Worm (Caenorhabditis elegans) whole organism, young adult: ENCODE measurements around the gene Y82E9BR.14.

ENCODE experiments used
- B0261.1 ChIP-seq: sonication (generic microtip); optimal IDR thresholded peaks from 2 replicates; lab custom pipeline; 2016; ENCODE audit warnings: mild to moderate bottlenecking, missing genetic modification characterization, moderate library complexity, missing compliant biosample characterization
- B0336.3 ChIP-seq: fragments of 200-800 bp; sonication (Bioruptor generic); IDR thresholded peaks from 2 replicates; pipeline ENCODE4 v1.3.6; 2022; ENCODE audit warnings: missing genetic modification characterization, missing compliant biosample characterization
- C06A6.2 ChIP-seq: fragments of 200-800 bp; sonication (Bioruptor generic); conservative IDR thresholded peaks from 2 replicates; pipeline ENCODE4 v1.3.6; 2022; ENCODE audit warnings: missing genetic modification characterization, missing compliant biosample characterization
- F39B2.1 ChIP-seq: fragments of 200-800 bp; sonication (Bioruptor generic); IDR thresholded peaks from 2 replicates; pipeline ENCODE4 v1.3.6; 2022; ENCODE audit warnings: missing genetic modification reagents, missing genetic modification characterization, missing compliant biosample characterization
- F52B5.7 ChIP-seq: sonication (generic microtip); optimal IDR thresholded peaks from 2 replicates; lab custom pipeline; 2016; ENCODE audit warnings: mild to moderate bottlenecking, missing genetic modification characterization, missing compliant biosample characterization
- Y79H2A.3 ChIP-seq: fragments of 200-800 bp; sonication (Bioruptor generic); conservative IDR thresholded peaks from 2 replicates; pipeline ENCODE4 v1.3.6; 2022; ENCODE audit warnings: missing genetic modification reagents, missing genetic modification characterization, missing compliant biosample characterization
- aptf-3 ChIP-seq: fragments of 200-800 bp; sonication (Bioruptor generic); IDR thresholded peaks from 2 replicates; pipeline ENCODE4 v1.3.6; 2022; ENCODE audit warnings: missing genetic modification characterization, missing compliant biosample characterization
- attf-3 ChIP-seq: fragments of 200-800 bp; sonication (Bioruptor generic); conservative IDR thresholded peaks from 2 replicates; pipeline ENCODE4 v1.3.6; 2022; ENCODE audit warnings: missing genetic modification reagents, missing genetic modification characterization, missing compliant biosample characterization
- attf-5 ChIP-seq: fragments of 200-800 bp; sonication (Bioruptor generic); optimal IDR thresholded peaks from 2 replicates; lab custom pipeline; 2018; ENCODE audit warnings: mild to moderate bottlenecking, missing genetic modification characterization, missing compliant biosample characterization
- bed-2 ChIP-seq: fragments of 200-800 bp; sonication (Bioruptor generic); IDR thresholded peaks from 2 replicates; pipeline ENCODE4 v1.3.6; 2022; ENCODE audit warnings: missing genetic modification reagents, missing genetic modification characterization, missing compliant biosample characterization
- dox-1 ChIP-seq: fragments of 200-800 bp; sonication (Bioruptor generic); IDR thresholded peaks from 2 replicates; pipeline ENCODE4 v1.3.6; 2022; ENCODE audit warnings: missing genetic modification reagents, missing genetic modification characterization, missing compliant biosample characterization
- dpff-1 ChIP-seq: sonication (generic microtip); optimal IDR thresholded peaks from 2 replicates; lab custom pipeline; 2017; ENCODE audit warnings: mild to moderate bottlenecking, missing genetic modification characterization, missing compliant biosample characterization
- dpl-1 ChIP-seq: fragments of 150-350 bp; optimal IDR thresholded peaks from 2 replicates; lab custom pipeline; 2014; ENCODE audit warnings: missing biosample characterization, missing genetic modification reagents, missing genetic modification characterization
- egrh-3 ChIP-seq: fragments of 200-800 bp; sonication (Bioruptor generic); IDR thresholded peaks from 2 replicates; pipeline ENCODE4 v1.3.6; 2022; ENCODE audit warnings: missing genetic modification reagents, missing genetic modification characterization, missing compliant biosample characterization
- ets-4 ChIP-seq: fragments of 200-800 bp; sonication (Bioruptor generic); optimal IDR thresholded peaks from 2 replicates; lab custom pipeline; 2018; ENCODE audit warnings: mild to moderate bottlenecking, missing genetic modification characterization, missing compliant biosample characterization
- hlh-12 ChIP-seq: sonication (generic microtip); optimal IDR thresholded peaks from 2 replicates; lab custom pipeline; 2016; ENCODE audit warnings: missing genetic modification characterization, missing compliant biosample characterization
- hmg-1.2 ChIP-seq: fragments of 200-800 bp; sonication (Bioruptor generic); IDR thresholded peaks from 2 replicates; pipeline ENCODE4 v1.3.6; 2022; ENCODE audit warnings: missing genetic modification reagents, missing genetic modification characterization, missing compliant biosample characterization
- hmg-20 ChIP-seq: fragments of 200-800 bp; sonication (Bioruptor generic); IDR thresholded peaks from 2 replicates; pipeline ENCODE4 v1.3.6; 2022; ENCODE audit warnings: missing genetic modification reagents, missing genetic modification characterization, missing compliant biosample characterization
- hrde-1 ChIP-seq: sonication (generic microtip); optimal IDR thresholded peaks from 2 replicates; lab custom pipeline; 2016; ENCODE audit warnings: missing genetic modification characterization, mild to moderate bottlenecking, missing compliant biosample characterization, moderate library complexity, missing genotype, missing genetic modification reagents, borderline replicate concordance
- hsf-1 ChIP-seq: fragments of 200-800 bp; sonication (Bioruptor generic); IDR thresholded peaks from 2 replicates; pipeline ENCODE4 v1.3.6; 2022; ENCODE audit warnings: missing genetic modification reagents, missing genetic modification characterization, missing compliant biosample characterization
- let-607 ChIP-seq, 2 experiments: fragments of 200-800 bp in 1 of 2; sonication (Bioruptor generic) in 1 of 2; sonication (generic microtip) in 1 of 2; optimal IDR thresholded peaks; 2 replicates each; lab custom pipeline; 2016 to 2018; ENCODE audit warnings: mild to moderate bottlenecking in 2 of 2, missing compliant biosample characterization in 2 of 2, missing genetic modification characterization in 2 of 2, moderate library complexity in 2 of 2, missing genotype in 1 of 2
- lin-54 ChIP-seq: fragments of 200-800 bp; sonication (Bioruptor generic); optimal IDR thresholded peaks from 2 replicates; lab custom pipeline; 2018; ENCODE audit warnings: mild to moderate bottlenecking, missing genetic modification characterization, missing compliant biosample characterization
- lsl-1 ChIP-seq: fragments of 200-800 bp; sonication (Bioruptor generic); optimal IDR thresholded peaks from 2 replicates; lab custom pipeline; 2018; ENCODE audit warnings: mild to moderate bottlenecking, missing genetic modification characterization, moderate library complexity, missing compliant biosample characterization
- madf-10 ChIP-seq: sonication (generic microtip); optimal IDR thresholded peaks from 2 replicates; lab custom pipeline; 2016; ENCODE audit warnings: mild to moderate bottlenecking, missing genetic modification characterization, missing compliant biosample characterization
- madf-3 ChIP-seq: fragments of 200-800 bp; sonication (Bioruptor generic); IDR thresholded peaks from 2 replicates; pipeline ENCODE4 v1.3.6; 2022; ENCODE audit warnings: missing genetic modification reagents, missing genetic modification characterization, missing compliant biosample characterization
- madf-6 ChIP-seq: fragments of 200-800 bp; sonication (Bioruptor generic); IDR thresholded peaks from 2 replicates; pipeline ENCODE4 v1.3.6; 2022; ENCODE audit warnings: missing genetic modification reagents, missing genetic modification characterization, missing compliant biosample characterization
- madf-8 ChIP-seq: fragments of 200-800 bp; sonication (Bioruptor generic); conservative IDR thresholded peaks from 2 replicates; pipeline ENCODE4 v1.3.6; 2022; ENCODE audit warnings: missing genetic modification reagents, missing genetic modification characterization, missing compliant biosample characterization
- mcd-1 ChIP-seq: fragments of 200-800 bp; sonication (Bioruptor generic); IDR thresholded peaks from 2 replicates; pipeline ENCODE4 v1.3.6; 2022; ENCODE audit warnings: missing genetic modification reagents, missing genetic modification characterization, missing compliant biosample characterization
- mel-28 ChIP-seq: sonication (generic microtip); optimal IDR thresholded peaks from 2 replicates; lab custom pipeline; 2016; ENCODE audit warnings: borderline replicate concordance, mild to moderate bottlenecking, missing genetic modification characterization, missing compliant biosample characterization
- mes-4 ChIP-seq: sonication (generic microtip); optimal IDR thresholded peaks from 2 replicates; lab custom pipeline; 2016; ENCODE audit warnings: missing genotype, missing genetic modification characterization, missing compliant biosample characterization
- nfya-1 ChIP-seq: sonication (generic microtip); optimal IDR thresholded peaks from 2 replicates; lab custom pipeline; 2017; ENCODE audit warnings: antibody characterized with exemption, missing compliant biosample characterization, missing genetic modification characterization, borderline replicate concordance; ENCODE audit not compliant: insufficient read depth
- nhr-179 ChIP-seq: sonication (generic microtip); optimal IDR thresholded peaks from 2 replicates; lab custom pipeline; 2016; ENCODE audit warnings: mild to moderate bottlenecking, missing genetic modification characterization, missing compliant biosample characterization
- nhr-90 ChIP-seq: sonication (generic microtip); optimal IDR thresholded peaks from 2 replicates; lab custom pipeline; 2016; ENCODE audit warnings: missing genotype, mild to moderate bottlenecking, missing genetic modification characterization, missing compliant biosample characterization
- rcor-1 ChIP-seq: fragments of 200-800 bp; sonication (Bioruptor generic); IDR thresholded peaks from 2 replicates; pipeline ENCODE4 v1.3.6; 2022; ENCODE audit warnings: missing genetic modification reagents, missing genetic modification characterization, missing compliant biosample characterization
- rpc-1 ChIP-seq, 2 experiments: fragments of 150-350 bp in 1 of 2; sonication (generic microtip) in 1 of 2; optimal IDR thresholded peaks; 2 replicates each; lab custom pipeline; 2014 to 2018; ENCODE audit warnings: missing biosample characterization in 1 of 2, missing genetic modification characterization in 1 of 2, missing genetic modification reagents in 1 of 2, missing genotype in 1 of 2
- sdz-38 ChIP-seq: sonication (generic microtip); optimal IDR thresholded peaks from 2 replicates; lab custom pipeline; 2016; ENCODE audit warnings: missing genotype, missing genetic modification characterization, missing compliant biosample characterization
- sea-2 ChIP-seq: fragments of 200-800 bp; sonication (Bioruptor generic); IDR thresholded peaks from 2 replicates; pipeline ENCODE4 v1.3.6; 2022; ENCODE audit warnings: missing genetic modification characterization, missing compliant biosample characterization
- snpc-1.1 ChIP-seq: sonication (generic microtip); optimal IDR thresholded peaks from 2 replicates; lab custom pipeline; 2017; ENCODE audit warnings: missing genetic modification characterization, mild to moderate bottlenecking, missing compliant biosample characterization, antibody characterized with exemption, moderate library complexity, missing genotype, missing genetic modification reagents; ENCODE audit not compliant: insufficient read depth
- snpc-3.4 ChIP-seq: sonication (generic microtip); optimal IDR thresholded peaks from 2 replicates; lab custom pipeline; 2017; ENCODE audit warnings: missing genetic modification characterization, mild to moderate bottlenecking, missing compliant biosample characterization, antibody characterized with exemption, moderate library complexity, missing genotype, missing genetic modification reagents
- sptf-2 ChIP-seq: fragments of 200-800 bp; sonication (Bioruptor generic); optimal IDR thresholded peaks from 2 replicates; lab custom pipeline; 2018; ENCODE audit warnings: mild to moderate bottlenecking, missing genetic modification characterization, missing compliant biosample characterization
- zim-3 ChIP-seq: sonication (generic microtip); optimal IDR thresholded peaks from 2 replicates; lab custom pipeline; 2017; ENCODE audit warnings: mild to moderate bottlenecking, missing genetic modification characterization, moderate library complexity, missing compliant biosample characterization
- ztf-18 ChIP-seq: sonication (generic microtip); optimal IDR thresholded peaks from 2 replicates; lab custom pipeline; 2016; ENCODE audit warnings: missing genotype, mild to moderate bottlenecking, missing genetic modification characterization, missing compliant biosample characterization
- ztf-25 ChIP-seq: fragments of 200-800 bp; sonication (Bioruptor generic); IDR thresholded peaks from 2 replicates; pipeline ENCODE4 v1.3.6; 2022; ENCODE audit warnings: missing genetic modification reagents, missing genetic modification characterization, missing compliant biosample characterization
- ztf-26 ChIP-seq: sonication (generic microtip); optimal IDR thresholded peaks from 2 replicates; lab custom pipeline; 2017; ENCODE audit warnings: missing genetic modification characterization, missing compliant biosample characterization
- ztf-3 ChIP-seq: fragments of 200-800 bp; sonication (Bioruptor generic); optimal IDR thresholded peaks from 2 replicates; lab custom pipeline; 2018; ENCODE audit warnings: mild to moderate bottlenecking, missing genetic modification characterization, missing compliant biosample characterization
- ztf-6 ChIP-seq: fragments of 200-800 bp; sonication (Bioruptor generic); IDR thresholded peaks from 2 replicates; pipeline ENCODE4 v1.3.6; 2022; ENCODE audit warnings: missing genetic modification reagents, missing genetic modification characterization, missing compliant biosample characterization

Gene Y82E9BR.14

DNA sequence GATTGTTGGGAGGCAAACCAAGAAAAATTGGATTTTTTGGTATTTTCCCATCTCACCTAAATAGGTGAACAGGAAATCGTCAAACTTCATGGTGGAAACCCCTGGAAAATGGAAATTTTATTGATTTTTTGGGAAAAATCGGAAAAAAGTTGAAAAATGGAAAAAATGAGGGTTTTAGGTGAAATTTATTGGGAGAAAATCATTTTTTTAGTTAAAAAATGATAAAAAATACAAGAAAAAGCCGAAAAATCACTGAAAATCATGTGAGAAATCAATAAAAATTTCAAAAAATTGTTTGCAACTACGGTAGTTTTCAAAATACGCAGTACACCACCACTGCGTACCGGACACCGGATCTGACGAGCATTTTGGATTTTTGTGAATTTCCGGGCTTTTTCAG, 13.2 kb upstream of the Y82E9BR.14 start, which contains the start of gene lelo-2:
lelo-2 (minus strand) TSS at position 101 of the 400 bp plus-strand sequence.
- peak; percentile 64 for TF ChIP-seq lsl-1
- TF ChIP-seq attf-3 (GFP tag; lab: Robert Waterston, UW), result no peak

DNA sequence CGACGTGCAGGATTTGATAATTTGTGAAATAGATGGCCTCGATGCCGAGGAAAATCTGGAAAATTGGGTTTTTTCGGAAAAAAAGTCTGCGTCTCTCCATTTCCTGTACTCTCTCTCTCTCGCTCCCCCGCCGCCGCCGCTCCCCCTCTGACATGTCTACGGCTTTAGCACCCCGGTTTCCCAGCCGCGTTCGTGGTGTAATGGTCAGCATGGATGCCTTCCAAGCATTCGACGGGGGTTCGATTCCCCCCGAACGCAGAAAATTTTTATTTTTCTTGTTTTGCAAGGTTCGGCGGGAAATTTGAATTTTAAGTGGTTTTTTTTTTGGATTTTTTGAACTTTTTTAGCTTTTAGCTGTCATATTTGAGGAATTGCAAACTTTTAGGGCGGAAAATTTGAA, 10.4 kb upstream of the Y82E9BR.14 start:
- TF ChIP-seq B0336.3 (GFP tag; lab: Robert Waterston, UW) (peak; percentile 46; the same call in 1 of the 2 replicates), hmg-20 (GFP tag; lab: Robert Waterston, UW) (peak; percentile 73; the same call in 1 of the 2 replicates), sptf-2 (GFP tag; lab: Kevin White, UChicago) (no peak), rpc-1 (optimal IDR thresholded peaks at IDR 0.05; lab: Kevin White, UChicago) (peak; percentile 72), rpc-1 (tag; optimal IDR thresholded peaks at IDR 0.05; lab: Kevin White, UChicago) (peak; percentile 84), hrde-1 (tag; lab: Kevin White, UChicago) (peak; percentile 73), nfya-1 (no peak), hlh-12 (tag; lab: Kevin White, UChicago) (no peak), C06A6.2 (GFP tag; lab: Robert Waterston, UW) (no peak), mes-4 (tag; lab: Kevin White, UChicago) (no peak), hmg-1.2 (GFP tag; lab: Robert Waterston, UW) (peak; percentile 100), mcd-1 (GFP tag; lab: Robert Waterston, UW) (peak; percentile 84), ztf-18 (peak; percentile 62), sea-2 (0 out of 2 replicates have a peak, but pooled peaks have one; percentile 66), B0261.1 (tag; lab: Kevin White, UChicago) (peak; percentile 96), zim-3 (tag; lab: Kevin White, UChicago) (no peak), Y79H2A.3 (GFP tag; lab: Robert Waterston, UW) (no peak), lin-54 (GFP tag; lab: Kevin White, UChicago) (peak; percentile 78), attf-5 (peak; percentile 57), ztf-3 (no peak), ztf-6 (0 out of 2 replicates have a peak, but pooled peaks have one; percentile 46), rcor-1 (peak; percentile 67), madf-8 (GFP tag; lab: Robert Waterston, UW) (no peak), snpc-3.4 (tag; lab: Kevin White, UChicago) (peak; percentile 33), madf-6 (GFP tag; lab: Robert Waterston, UW) (peak; percentile 64; the same call in 1 of the 2 replicates), ztf-26 (tag; lab: Kevin White, UChicago) (peak; percentile 67), F39B2.1 (GFP tag; lab: Robert Waterston, UW) (no peak), dpff-1 (tag; lab: Kevin White, UChicago) (no peak), let-607 (tag; optimal IDR thresholded peaks at IDR 0.05; lab: Kevin White, UChicago) (peak in 1 of 2 experiments; percentile 6), hsf-1 (GFP tag; lab: Robert Waterston, UW) (no peak), ztf-25 (0 out of 2 replicates have a peak, but pooled peaks have one; percentile 47), mel-28 (peak; percentile 36), madf-3 (GFP tag; lab: Robert Waterston, UW) (no peak; the same call in none of the 2 replicates), bed-2 (no peak), dpl-1 (GFP tag; lab: Kevin White, UChicago) (peak; percentile 38), nhr-90 (peak; percentile 78), F52B5.7 (peak; percentile 32), nhr-179 (tag; lab: Kevin White, UChicago) (no peak), madf-10 (tag; lab: Kevin White, UChicago) (peak; percentile 54), sdz-38 (tag; lab: Kevin White, UChicago) (no peak), egrh-3 (GFP tag; lab: Robert Waterston, UW) (peak; percentile 76), dox-1 (GFP tag; lab: Robert Waterston, UW) (peak; percentile 77; the same call in 1 of the 2 replicates), snpc-1.1 (tag; lab: Kevin White, UChicago) (peak; percentile 28), ets-4 (no peak), aptf-3 (GFP tag; lab: Robert Waterston, UW) (no peak; the same call in 1 of the 2 replicates)
